Worm (Caenorhabditis elegans): ENCODE measurements around the gene rnp-4.

ce11 chrIII:4394496-4394895 is 11.6 kb upstream of the rnp-4 start, which contains the start of gene R07E5.4:
- no peak for TF ChIP-seq cnd-1 (tag; optimal IDR thresholded peaks at IDR 0.05)
- TF ChIP-seq pha-4 (tag; optimal IDR thresholded peaks at IDR 0.05): no peak
- no peak for TF ChIP-seq ztf-11 (tag; optimal IDR thresholded peaks at IDR 0.05)
- TF ChIP-seq unc-62 (GFP tag; optimal IDR thresholded peaks at IDR 0.05): no peak
- TF ChIP-seq zip-8 (tag; optimal IDR thresholded peaks at IDR 0.05): no peak
- no peak for TF ChIP-seq sem-2 (GFP tag; optimal IDR thresholded peaks at IDR 0.05)
- no peak for TF ChIP-seq nhr-28 (tag; optimal IDR thresholded peaks at IDR 0.05)
- TF ChIP-seq nhr-237 (tag; optimal IDR thresholded peaks at IDR 0.05): no peak
- TF ChIP-seq lsy-2 (tag; optimal IDR thresholded peaks at IDR 0.05): no peak
- TF ChIP-seq hlh-1 (tag; optimal IDR thresholded peaks at IDR 0.05): no peak
- no peak for TF ChIP-seq lin-13 (tag; optimal IDR thresholded peaks at IDR 0.05)
- no peak for TF ChIP-seq mep-1 (tag; optimal IDR thresholded peaks at IDR 0.05)
- TF ChIP-seq elt-1 (tag; optimal IDR thresholded peaks at IDR 0.05; ENCODE audit: borderline replicate concordance, insufficient read depth): no peak

All from whole organism, mixed stage, embryonic.